Worm (Caenorhabditis elegans): ENCODE data around the gene ncs-1.

Gene ncs-1

DNA sequence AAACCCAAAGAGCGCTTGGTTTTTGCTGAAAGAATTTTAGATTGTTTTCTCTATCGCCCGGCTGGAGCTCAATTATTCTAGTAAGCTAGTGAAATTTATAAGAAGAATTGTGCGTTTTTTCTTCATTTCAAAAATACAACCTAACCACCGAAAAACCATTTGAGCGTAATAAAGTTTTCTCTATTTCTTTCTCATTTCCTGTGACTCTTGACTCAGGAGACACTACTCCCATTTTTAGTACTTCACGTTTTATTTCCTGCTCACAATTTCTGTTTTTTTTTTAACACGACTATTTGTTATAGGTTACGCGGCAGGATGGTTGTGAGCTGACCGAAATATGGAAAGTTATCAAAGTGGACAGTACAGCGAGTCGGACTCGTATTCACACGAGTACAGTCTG is 50.1 kb downstream of the ncs-1 start, which contains the start of gene F35H12.6:
Gene F35H12.6, plus strand, starts transcription at position 301 of the 400 bp plus-strand sequence.
- no peak for TF ChIP-seq nhr-71 (tag; optimal IDR thresholded peaks at IDR 0.05)
- TF ChIP-seq zag-1 (tag; optimal IDR thresholded peaks at IDR 0.05), result no peak
- no peak for TF ChIP-seq elt-3 (tag; optimal IDR thresholded peaks at IDR 0.05)
- TF ChIP-seq nhr-19 (GFP tag; conservative IDR thresholded peaks at IDR 0.05), result no peak
- TF ChIP-seq tbx-2 (tag; optimal IDR thresholded peaks at IDR 0.05), result no peak
- TF ChIP-seq C34B4.2 (tag; optimal IDR thresholded peaks at IDR 0.05), result no peak
- no peak for TF ChIP-seq vab-15 (tag; optimal IDR thresholded peaks at IDR 0.05)
- TF ChIP-seq Y116A8C.19 (tag; optimal IDR thresholded peaks at IDR 0.05; ENCODE audit: borderline replicate concordance), result no peak
- TF ChIP-seq aly-2 (tag; optimal IDR thresholded peaks at IDR 0.05), result no peak
- no peak for TF ChIP-seq hlh-4 (tag; optimal IDR thresholded peaks at IDR 0.05)
- no peak for TF ChIP-seq unc-30 (tag; optimal IDR thresholded peaks at IDR 0.05)
- no peak for TF ChIP-seq nhr-84 (tag; optimal IDR thresholded peaks at IDR 0.05)

DNA sequence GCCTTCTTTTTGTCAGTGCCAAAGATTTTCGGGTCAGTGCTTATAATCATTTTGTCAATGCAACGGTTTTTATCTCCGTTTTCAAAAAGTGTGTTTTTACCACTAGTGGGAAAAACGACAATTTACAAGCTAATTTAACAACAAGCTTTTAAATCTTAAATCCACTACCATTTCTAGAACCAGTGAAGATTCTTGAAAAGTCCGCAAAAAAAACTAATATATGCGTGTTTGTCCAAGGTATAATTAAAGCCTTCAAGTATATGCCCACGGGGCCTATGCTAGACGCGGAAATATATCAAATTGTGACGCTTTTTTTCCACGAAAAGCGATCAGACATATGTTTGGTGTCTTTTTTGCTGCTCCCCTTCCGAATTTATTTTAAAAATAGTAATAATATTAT is 50.5 kb downstream of the ncs-1 start:
- TF ChIP-seq vab-15 (tag; optimal IDR thresholded peaks at IDR 0.05) (no peak), nhr-12 (tag; optimal IDR thresholded peaks at IDR 0.05) (no peak), nhr-28 (tag; optimal IDR thresholded peaks at IDR 0.05) (no peak), sox-4 (tag; optimal IDR thresholded peaks at IDR 0.05) (no peak), nhr-85 (tag) (peak; percentile 18), unc-130 (tag; optimal IDR thresholded peaks at IDR 0.05) (no peak), nhr-71 (tag; optimal IDR thresholded peaks at IDR 0.05) (peak; percentile 31), rnt-1 (tag; optimal IDR thresholded peaks at IDR 0.05) (no peak), F16B12.6 (tag; optimal IDR thresholded peaks at IDR 0.05) (no peak), irx-1 (tag; optimal IDR thresholded peaks at IDR 0.05) (no peak), mab-9 (GFP tag; IDR thresholded peaks at IDR 0.05) (no peak), ets-5 (GFP tag; IDR thresholded peaks at IDR 0.05) (no peak), ceh-63 (GFP tag; optimal IDR thresholded peaks at IDR 0.05) (no peak), unc-86 (tag; optimal IDR thresholded peaks at IDR 0.05) (no peak), pax-3 (tag; optimal IDR thresholded peaks at IDR 0.05) (peak; percentile 1), lin-14 (GFP tag; optimal IDR thresholded peaks at IDR 0.05) (peak; percentile 43), lin-39 (tag; optimal IDR thresholded peaks at IDR 0.05) (no peak), fkh-8 (tag; optimal IDR thresholded peaks at IDR 0.05) (peak; percentile 65), lin-35 (GFP tag; optimal IDR thresholded peaks at IDR 0.05) (no peak), nhr-47 (tag; optimal IDR thresholded peaks at IDR 0.05) (peak; percentile 21), mef-2 (tag; optimal IDR thresholded peaks at IDR 0.05) (no peak), fkh-10 (GFP tag; optimal IDR thresholded peaks at IDR 0.05) (no peak), zip-4 (GFP tag; optimal IDR thresholded peaks at IDR 0.05) (no peak), nhr-20 (tag; optimal IDR thresholded peaks at IDR 0.05) (no peak)
